Fruit fly (Drosophila melanogaster) whole organism, embryonic: ENCODE measurements around the gene eIF1.

Experiments used
- Awh ChIP-seq: fragments of 200-800 bp; sonication (Bioruptor generic); IDR thresholded peaks from 2 replicates; pipeline ENCODE4, ENCODE4 v1.3.6; 2022; ENCODE audit warnings: missing biosample characterization, missing genetic modification characterization
- Bgb ChIP-seq: fragments of 200-800 bp; sonication (Bioruptor generic); IDR thresholded peaks from 2 replicates; pipeline ENCODE4 v1.3.6; 2022; ENCODE audit warnings: missing biosample characterization, missing genetic modification characterization; ENCODE audit not compliant: partially characterized antibody
- CG10209 ChIP-seq: fragments of 200-800 bp; sonication (Bioruptor generic); optimal IDR thresholded peaks from 3 replicates; lab custom pipeline; 2017; ENCODE audit warnings: missing biosample characterization, mild to moderate bottlenecking, missing genetic modification characterization, missing genetic modification reagents
- CG10274 ChIP-seq: fragments of 200-800 bp; sonication (Bioruptor generic); optimal IDR thresholded peaks from 3 replicates; lab custom pipeline; 2017; ENCODE audit warnings: missing biosample characterization, mild to moderate bottlenecking, missing genetic modification characterization
- CG11696 ChIP-seq: fragments of 200-800 bp; sonication (Bioruptor generic); IDR thresholded peaks from 2 replicates; pipeline ENCODE4 v1.3.6; 2022; ENCODE audit warnings: missing biosample characterization, missing genetic modification characterization
- CG12155 ChIP-seq: fragments of 200-800 bp; sonication (Bioruptor generic); optimal IDR thresholded peaks from 3 replicates; lab custom pipeline; 2016; ENCODE audit warnings: missing biosample characterization, missing genetic modification characterization
- CG12769 ChIP-seq: fragments of 200-800 bp; sonication (Bioruptor generic); optimal IDR thresholded peaks from 2 replicates; lab custom pipeline; 2019; ENCODE audit warnings: missing biosample characterization, mild to moderate bottlenecking, missing genetic modification characterization, moderate library complexity
- CG14014 ChIP-seq: fragments of 200-800 bp; sonication (Bioruptor generic); IDR thresholded peaks from 2 replicates; pipeline ENCODE4 v1.3.6; 2022; ENCODE audit warnings: missing biosample characterization, missing genetic modification characterization
- CG15601 ChIP-seq: fragments of 200-800 bp; sonication (Bioruptor generic); optimal IDR thresholded peaks from 3 replicates; lab custom pipeline; 2019; ENCODE audit warnings: missing biosample characterization, mild to moderate bottlenecking, missing genetic modification characterization, moderate library complexity
- CG16815 ChIP-seq: fragments of 200-800 bp; sonication (Bioruptor generic); optimal IDR thresholded peaks from 3 replicates; lab custom pipeline; 2017; ENCODE audit warnings: missing biosample characterization, mild to moderate bottlenecking, missing genetic modification characterization
- CG2712 ChIP-seq: fragments of 200-800 bp; optimal IDR thresholded peaks from 3 replicates; lab custom pipeline; 2019; ENCODE audit warnings: missing biosample characterization, mild to moderate bottlenecking, missing genetic modification characterization, moderate library complexity
- CG30020 ChIP-seq: fragments of 200-800 bp; optimal IDR thresholded peaks from 2 replicates; lab custom pipeline; 2019; ENCODE audit warnings: missing biosample characterization, mild to moderate bottlenecking, missing genetic modification characterization, moderate library complexity
- CG4404 ChIP-seq: fragments of 200-800 bp; sonication (Bioruptor generic); IDR thresholded peaks from 2 replicates; pipeline ENCODE4 v1.3.6; 2022; ENCODE audit warnings: missing biosample characterization, missing genetic modification characterization
- CG4617 ChIP-seq: fragments of 200-800 bp; sonication (Bioruptor generic); optimal IDR thresholded peaks from 3 replicates; lab custom pipeline; 2016; ENCODE audit warnings: missing biosample characterization, missing genetic modification characterization, borderline replicate concordance
- CG6175 ChIP-seq: fragments of 200-800 bp; sonication (Bioruptor generic); IDR thresholded peaks from 3 replicates; pipeline ENCODE4 v1.3.6; 2022; ENCODE audit warnings: missing biosample characterization, missing genetic modification characterization
- CG6254 ChIP-seq: fragments of 200-800 bp; sonication (Bioruptor generic); optimal IDR thresholded peaks from 3 replicates; lab custom pipeline; 2017; ENCODE audit warnings: mild to moderate bottlenecking, missing biosample characterization, missing genetic modification reagents, missing genetic modification characterization
- CG6654 ChIP-seq: fragments of 200-800 bp; sonication (Bioruptor generic); optimal IDR thresholded peaks from 2 replicates; lab custom pipeline; 2017; ENCODE audit warnings: missing biosample characterization, mild to moderate bottlenecking, missing genetic modification characterization
- CG6813 ChIP-seq: fragments of 200-800 bp; sonication (Bioruptor generic); optimal IDR thresholded peaks from 2 replicates; lab custom pipeline; 2017; ENCODE audit warnings: missing biosample characterization, missing genetic modification characterization, mild to moderate bottlenecking, moderate library complexity, missing genetic modification reagents
- CG7839 ChIP-seq: fragments of 200-800 bp; sonication (Bioruptor generic); optimal IDR thresholded peaks from 3 replicates; lab custom pipeline; 2018; ENCODE audit warnings: missing biosample characterization, mild to moderate bottlenecking, missing genetic modification characterization, moderate library complexity
- CG8290 ChIP-seq, 3 experiments: fragments of 200-800 bp; sonication (Bioruptor generic); optimal IDR thresholded peaks; 2 replicates each; lab custom pipeline; 2016 to 2019; ENCODE audit warnings: missing biosample characterization in 3 of 3, missing genetic modification characterization in 3 of 3, mild to moderate bottlenecking in 2 of 3, moderate library complexity in 1 of 3
- CG8765 ChIP-seq: fragments of 200-800 bp; sonication (Bioruptor generic); IDR thresholded peaks from 2 replicates; pipeline ENCODE4 v1.3.6; 2022; ENCODE audit warnings: missing biosample characterization, missing genetic modification characterization
- CG8924 ChIP-seq: fragments of 200-800 bp; optimal IDR thresholded peaks from 3 replicates; lab custom pipeline; 2019; ENCODE audit warnings: missing biosample characterization, mild to moderate bottlenecking, missing genetic modification characterization, moderate library complexity
- CkIIα-i1 ChIP-seq: fragments of 200-800 bp; sonication (Bioruptor generic); IDR thresholded peaks from 2 replicates; pipeline ENCODE4 v1.3.6; 2022; ENCODE audit warnings: missing biosample characterization, missing genetic modification characterization
- Dek ChIP-seq: fragments of 200-800 bp; sonication (Bioruptor generic); optimal IDR thresholded peaks from 3 replicates; lab custom pipeline; 2019; ENCODE audit warnings: missing biosample characterization, mild to moderate bottlenecking, missing genetic modification characterization, moderate library complexity
- GATAe ChIP-seq: fragments of 200-800 bp; sonication (Bioruptor generic); conservative IDR thresholded peaks from 2 replicates; pipeline ENCODE4 v1.3.6; 2022; ENCODE audit warnings: missing biosample characterization, missing genetic modification characterization
- NK7.1 ChIP-seq: fragments of 200-800 bp; sonication (Bioruptor generic); optimal IDR thresholded peaks from 3 replicates; lab custom pipeline; 2016; ENCODE audit warnings: missing biosample characterization, missing genetic modification characterization
- Nf-YB ChIP-seq: fragments of 200-800 bp; sonication (Bioruptor generic); optimal IDR thresholded peaks from 3 replicates; lab custom pipeline; 2019; ENCODE audit warnings: missing biosample characterization, mild to moderate bottlenecking, missing genetic modification characterization, moderate library complexity
- Rx ChIP-seq: fragments of 200-800 bp; sonication (Bioruptor generic); IDR thresholded peaks from 2 replicates; pipeline ENCODE4 v1.3.6; 2022; ENCODE audit warnings: missing biosample characterization, missing genetic modification characterization
- Ssrp ChIP-seq: fragments of 200-800 bp; sonication (Bioruptor generic); optimal IDR thresholded peaks from 2 replicates; lab custom pipeline; 2018; ENCODE audit warnings: missing biosample characterization, mild to moderate bottlenecking, missing genetic modification characterization, moderate library complexity
- Stat92E ChIP-seq, 3 experiments: fragments of >200 bp in 2 of 3; fragments of 200-800 bp in 1 of 3; sonication (Bioruptor generic) in 1 of 3; optimal IDR thresholded peaks; 2 replicates each; lab custom pipeline; 2017 to 2019; ENCODE audit warnings: missing biosample characterization in 3 of 3, missing genetic modification characterization in 3 of 3, mild to moderate bottlenecking in 1 of 3, moderate library complexity in 1 of 3
- TFAM ChIP-seq: fragments of 200-800 bp; sonication (Bioruptor generic); optimal IDR thresholded peaks from 2 replicates; lab custom pipeline; 2017; ENCODE audit warnings: missing biosample characterization, missing genetic modification characterization, inconsistent platforms
- abd-A ChIP-seq: fragments of 200-800 bp; sonication (Bioruptor generic); optimal IDR thresholded peaks from 3 replicates; lab custom pipeline; 2019; ENCODE audit warnings: missing biosample characterization, mild to moderate bottlenecking, missing genetic modification characterization, moderate library complexity
- cas ChIP-seq: fragments of 200-800 bp; sonication (Bioruptor generic); IDR thresholded peaks from 2 replicates; pipeline ENCODE4 v1.3.6; 2022; ENCODE audit warnings: missing biosample characterization, missing genetic modification characterization
- chm ChIP-seq: fragments of 200-800 bp; sonication (Bioruptor generic); IDR thresholded peaks from 2 replicates; pipeline ENCODE4 v1.3.6; 2022; ENCODE audit warnings: missing biosample characterization, missing genetic modification characterization
- fd3F ChIP-seq: fragments of 200-800 bp; sonication (Bioruptor generic); optimal IDR thresholded peaks from 2 replicates; lab custom pipeline; 2018; ENCODE audit warnings: missing biosample characterization, mild to moderate bottlenecking, missing genetic modification characterization, moderate library complexity
- h ChIP-seq: fragments of >200 bp; optimal IDR thresholded peaks from 2 replicates; lab custom pipeline; 2017
- hb ChIP-seq: fragments of 200-800 bp; sonication (Bioruptor generic); IDR thresholded peaks from 3 replicates; pipeline ENCODE4 v1.3.6; 2022; ENCODE audit warnings: missing biosample characterization, missing genetic modification characterization; ENCODE audit not compliant: partially characterized antibody
- hkb ChIP-seq, 2 experiments: fragments of 200-800 bp in 1 of 2; fragments of >200 bp in 1 of 2; sonication (Bioruptor generic) in 1 of 2; IDR thresholded peaks in 1 of 2; optimal IDR thresholded peaks in 1 of 2; 2 replicates each; pipeline versions ENCODE4 v1.3.6 to Lab custom; 2017 to 2022; ENCODE audit warnings: missing biosample characterization in 1 of 2, missing genetic modification characterization in 1 of 2
- lilli ChIP-seq: fragments of 200-800 bp; sonication (Bioruptor generic); optimal IDR thresholded peaks from 3 replicates; lab custom pipeline; 2016; ENCODE audit warnings: missing biosample characterization, missing genetic modification characterization
- nerfin-2 ChIP-seq: fragments of 200-800 bp; sonication (Bioruptor generic); IDR thresholded peaks from 2 replicates; pipeline ENCODE4 v1.3.6; 2022; ENCODE audit warnings: missing biosample characterization, missing genetic modification characterization; ENCODE audit not compliant: partially characterized antibody
- sima ChIP-seq: fragments of 200-800 bp; sonication (Bioruptor generic); optimal IDR thresholded peaks from 2 replicates; lab custom pipeline; 2016; ENCODE audit warnings: missing biosample characterization, missing genetic modification characterization
- so ChIP-seq: fragments of 200-800 bp; sonication (Bioruptor generic); IDR thresholded peaks from 3 replicates; pipeline ENCODE4 v1.3.6; 2022; ENCODE audit warnings: missing biosample characterization, missing genetic modification characterization
- ssp ChIP-seq: fragments of 200-800 bp; sonication (Bioruptor generic); IDR thresholded peaks from 2 replicates; pipeline ENCODE4 v1.3.6; 2022; ENCODE audit warnings: missing biosample characterization, missing genetic modification characterization
- tio ChIP-seq: fragments of 200-800 bp; sonication (Bioruptor generic); optimal IDR thresholded peaks from 2 replicates; lab custom pipeline; 2017; ENCODE audit warnings: missing biosample characterization, missing genetic modification characterization, inconsistent platforms
- tup ChIP-seq: fragments of 200-800 bp; sonication (Bioruptor generic); optimal IDR thresholded peaks from 2 replicates; lab custom pipeline; 2016; ENCODE audit warnings: missing biosample characterization, mild to moderate bottlenecking, missing genetic modification characterization, moderate library complexity
- zfh2 ChIP-seq: fragments of 200-800 bp; sonication (Bioruptor generic); optimal IDR thresholded peaks from 2 replicates; lab custom pipeline; 2016; ENCODE audit warnings: missing biosample characterization, missing genetic modification characterization

Gene eIF1

dm6 chr3L:3198447-3199402 is 24.4 kb upstream of the eIF1 start, which contains the start of the genes CG32276 and gry (continued):
- TF ChIP-seq GATAe (GFP tag; lab: Robert Waterston, UW): no peak
- no peak for TF ChIP-seq h (lab: Kevin White, UChicago)
- TF ChIP-seq CG12155: peak; percentile 86
- no peak for TF ChIP-seq CG7839 (tag; lab: Kevin White, UChicago)
- peak; percentile 47 for TF ChIP-seq CG16815 (GFP tag; lab: Kevin White, UChicago)
- no peak for TF ChIP-seq so (GFP tag; lab: Robert Waterston, UW)
- TF ChIP-seq ssp: peak; percentile 46
- no peak for TF ChIP-seq CG10274 (GFP tag; lab: Kevin White, UChicago)
- peak; percentile 73 for TF ChIP-seq Dek
- peak; percentile 42 for TF ChIP-seq Nf-YB
- TF ChIP-seq Rx: peak; percentile 14; the same call in 1 of the 2 replicates
- TF ChIP-seq sima (GFP tag; lab: Kevin White, UChicago): no peak
- peak; percentile 54; the same call in 1 of the 2 replicates for TF ChIP-seq cas (GFP tag; lab: Robert Waterston, UW)
- peak; percentile 88 for TF ChIP-seq lilli
- TF ChIP-seq CG30020 (tag; lab: Kevin White, UChicago): peak; percentile 78
- TF ChIP-seq hkb (optimal IDR thresholded peaks at IDR 0.05; lab: Kevin White, UChicago): peak; percentile 33
- TF ChIP-seq hkb (GFP tag; IDR thresholded peaks at IDR 0.05; lab: Robert Waterston, UW): peak; percentile 65
- TF ChIP-seq CG15601 (tag; lab: Kevin White, UChicago): no peak
- peak; percentile 53 for TF ChIP-seq fd3F
- no peak for TF ChIP-seq abd-A
- no peak for TF ChIP-seq nerfin-2 (GFP tag; lab: Robert Waterston, UW)
- no peak; the same call in 1 of the 2 replicates for TF ChIP-seq Bgb (GFP tag; lab: Robert Waterston, UW)
- peak; percentile 33 for TF ChIP-seq NK7.1
- peak; percentile 71 for TF ChIP-seq CG8765 (GFP tag; lab: Robert Waterston, UW)
- peak; percentile 5 for TF ChIP-seq TFAM
- peak; percentile 74 for TF ChIP-seq chm (GFP tag; lab: Robert Waterston, UW)
- peak in 1 of 3 experiments; percentile 54 for TF ChIP-seq Stat92E (GFP tag; optimal IDR thresholded peaks at IDR 0.05; lab: Kevin White, UChicago)
- TF ChIP-seq CkIIα-i1: no peak
- TF ChIP-seq CG10209 (GFP tag; lab: Kevin White, UChicago): peak; percentile 64
- peak; percentile 55 for TF ChIP-seq Ssrp (tag; lab: Kevin White, UChicago)
- TF ChIP-seq hb (GFP tag; lab: Robert Waterston, UW): no peak
- no peak for TF ChIP-seq CG8290 (GFP tag; optimal IDR thresholded peaks at IDR 0.05; lab: Kevin White, UChicago)
- peak in 1 of 2 experiments; percentile 15 for TF ChIP-seq CG8290 (tag; optimal IDR thresholded peaks at IDR 0.05; lab: Kevin White, UChicago)
- no peak for TF ChIP-seq CG6254 (GFP tag; lab: Kevin White, UChicago)
- no peak for TF ChIP-seq Awh (GFP tag; lab: Robert Waterston, UW)
- no peak for TF ChIP-seq tio (GFP tag; lab: Kevin White, UChicago)
- no peak for TF ChIP-seq CG11696 (GFP tag; lab: Robert Waterston, UW)
- TF ChIP-seq CG12769 (tag; lab: Kevin White, UChicago): no peak
- TF ChIP-seq CG6175 (GFP tag; lab: Robert Waterston, UW): 0 out of 3 replicates have a peak, but pooled peaks have one; percentile 12
- peak; percentile 63 for TF ChIP-seq tup (GFP tag; lab: Kevin White, UChicago)
- no peak for TF ChIP-seq CG6813 (GFP tag; lab: Kevin White, UChicago)
- peak; percentile 82 for TF ChIP-seq CG8924 (tag; lab: Kevin White, UChicago)
- peak; percentile 85 for TF ChIP-seq CG2712 (tag; lab: Kevin White, UChicago)
- peak; percentile 85 for TF ChIP-seq zfh2 (GFP tag; lab: Kevin White, UChicago)
- no peak for TF ChIP-seq CG6654 (GFP tag; lab: Kevin White, UChicago)
- TF ChIP-seq CG4617 (GFP tag; lab: Kevin White, UChicago): peak; percentile 86
- TF ChIP-seq CG4404 (GFP tag; lab: Robert Waterston, UW): peak; percentile 33; the same call in 1 of the 2 replicates
- peak; percentile 36; the same call in 1 of the 2 replicates for TF ChIP-seq CG14014
